Worm (Caenorhabditis elegans): ENCODE measurements around the gene col-99.

DNA sequence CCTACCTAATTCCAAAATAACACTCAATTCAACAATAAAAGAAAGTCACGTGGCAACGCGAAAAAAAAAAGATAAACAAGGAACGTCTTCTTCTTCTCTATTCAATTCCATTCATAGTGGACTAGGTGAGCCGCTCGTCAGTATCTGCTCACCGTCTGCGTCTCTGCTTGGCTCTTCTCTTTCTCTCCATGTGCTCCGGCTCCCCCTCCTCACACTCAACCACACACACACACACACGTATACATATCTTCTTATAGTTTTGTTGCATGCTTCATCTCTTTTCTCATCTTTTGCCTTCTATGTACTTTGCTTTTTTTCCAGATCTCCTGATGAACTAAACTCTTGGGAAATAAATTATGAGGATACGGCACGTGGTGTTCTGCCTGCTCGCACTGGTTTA, 15.6 kb downstream of the col-99 start, which contains the start of gene daf-1:
- TF ChIP-seq tab-1 (GFP tag; IDR thresholded peaks at IDR 0.05) (no peak), flt-1 (GFP tag; IDR thresholded peaks at IDR 0.05) (no peak), cog-1 (tag; optimal IDR thresholded peaks at IDR 0.05) (no peak)
